Worm (Caenorhabditis elegans) whole organism, L4 larva: ENCODE data around the gene osm-11.

Experiments used
- D1046.2 ChIP-seq: fragments of 200-800 bp; sonication (Bioruptor generic); IDR thresholded peaks from 2 replicates; pipeline ENCODE4 v1.3.6; 2022; ENCODE audit warnings: missing genetic modification characterization, missing compliant biosample characterization
- F10B5.3 ChIP-seq: sonication (generic microtip); optimal IDR thresholded peaks from 2 replicates; lab custom pipeline; 2016; ENCODE audit warnings: mild to moderate bottlenecking, missing genetic modification characterization, missing compliant biosample characterization
- F44E2.7 ChIP-seq: fragments of 200-800 bp; sonication (Bioruptor generic); IDR thresholded peaks from 2 replicates; pipeline ENCODE4 v2.1.2; 2022; ENCODE audit warnings: missing genetic modification characterization, missing compliant biosample characterization
- T26A8.4 ChIP-seq: fragments of 200-800 bp; sonication (Bioruptor generic); IDR thresholded peaks from 2 replicates; pipeline ENCODE4 v1.3.6; 2022; ENCODE audit warnings: missing genetic modification characterization, missing compliant biosample characterization
- aha-1 ChIP-seq: fragments of 150-350 bp; peaks from one replicate; lab custom pipeline; 2014; ENCODE audit warnings: missing biosample characterization, missing genetic modification characterization
- aly-2 ChIP-seq: sonication (generic microtip); optimal IDR thresholded peaks from 2 replicates; lab custom pipeline; 2018; ENCODE audit warnings: missing biosample characterization, missing genetic modification characterization
- ama-1 ChIP-seq: fragments of 150-350 bp; optimal IDR thresholded peaks from 2 replicates; lab custom pipeline; 2014; ENCODE audit warnings: inconsistent platforms, mixed read lengths
- attf-4 ChIP-seq: sonication (generic microtip); optimal IDR thresholded peaks from 3 replicates; lab custom pipeline; 2017; ENCODE audit warnings: missing biosample characterization, missing genetic modification characterization
- ceh-32 ChIP-seq: sonication (generic microtip); optimal IDR thresholded peaks from 2 replicates; lab custom pipeline; 2016; ENCODE audit warnings: mild to moderate bottlenecking, missing genetic modification characterization, missing compliant biosample characterization; ENCODE audit not compliant: poor library complexity
- ceh-44 ChIP-seq: fragments of 200-800 bp; sonication (Bioruptor generic); IDR thresholded peaks from 2 replicates; pipeline ENCODE4 v1.3.6; 2022; ENCODE audit warnings: missing genetic modification reagents, missing genetic modification characterization, missing compliant biosample characterization
- ceh-62 ChIP-seq: sonication (generic microtip); optimal IDR thresholded peaks from 2 replicates; lab custom pipeline; 2017; ENCODE audit warnings: missing biosample characterization, missing genetic modification characterization
- ces-1 ChIP-seq: fragments of 150-350 bp; sonication (generic microtip); optimal IDR thresholded peaks from 4 replicates; lab custom pipeline; 2014; ENCODE audit warnings: missing biosample characterization, missing genetic modification reagents, missing genetic modification characterization
- ctbp-1 ChIP-seq: fragments of 200-800 bp; sonication (Bioruptor generic); IDR thresholded peaks from 2 replicates; pipeline ENCODE4 v1.3.6; 2022; ENCODE audit warnings: missing genetic modification reagents, missing genetic modification characterization, missing compliant biosample characterization
- daf-12 ChIP-seq: fragments of 150-350 bp; optimal IDR thresholded peaks from 2 replicates; lab custom pipeline; 2014; ENCODE audit warnings: missing biosample characterization, missing genetic modification reagents, missing genetic modification characterization
- daf-16 ChIP-seq, 3 experiments: sonication (generic microtip); optimal IDR thresholded peaks; 2 replicates each; lab custom pipeline; 2016 to 2017; ENCODE audit warnings: missing genetic modification characterization in 3 of 3, missing genetic modification reagents in 3 of 3, mild to moderate bottlenecking in 2 of 3, missing compliant biosample characterization in 2 of 3, missing biosample characterization in 1 of 3, moderate library complexity in 1 of 3
- daf-8 ChIP-seq: fragments of 200-800 bp; sonication (Bioruptor generic); IDR thresholded peaks from 2 replicates; pipeline ENCODE4 v1.3.6; 2022; ENCODE audit warnings: missing genetic modification characterization, missing compliant biosample characterization
- dmd-6 ChIP-seq: fragments of 200-800 bp; sonication (Bioruptor generic); IDR thresholded peaks from 2 replicates; pipeline ENCODE4 v1.3.6; 2022; ENCODE audit warnings: missing genetic modification reagents, missing genetic modification characterization, missing compliant biosample characterization
- duxl-1 ChIP-seq: sonication (generic microtip); optimal IDR thresholded peaks from 2 replicates; lab custom pipeline; 2016; ENCODE audit warnings: mild to moderate bottlenecking, missing genetic modification characterization, moderate library complexity, missing compliant biosample characterization; ENCODE audit not compliant: poor library complexity
- egl-27 ChIP-seq: sonication (generic microtip); optimal IDR thresholded peaks from 3 replicates; lab custom pipeline; 2017; ENCODE audit warnings: missing biosample characterization, missing genetic modification reagents, missing genetic modification characterization
- egl-43 ChIP-seq: fragments of 200-800 bp; sonication (Bioruptor generic); IDR thresholded peaks from 2 replicates; pipeline ENCODE4 v1.3.6; 2022; ENCODE audit warnings: missing genetic modification reagents, missing genetic modification characterization, missing compliant biosample characterization
- hlh-11 ChIP-seq: fragments of 200-800 bp; sonication (Bioruptor generic); optimal IDR thresholded peaks from 2 replicates; lab custom pipeline; 2018; ENCODE audit warnings: mild to moderate bottlenecking, missing genetic modification characterization, missing compliant biosample characterization
- hlh-30 ChIP-seq: sonication (generic microtip); optimal IDR thresholded peaks from 2 replicates; lab custom pipeline; 2017; ENCODE audit warnings: antibody characterized with exemption, mild to moderate bottlenecking, missing genetic modification characterization, missing compliant biosample characterization; ENCODE audit not compliant: insufficient read depth
- lin-1 ChIP-seq: fragments of 200-800 bp; sonication (Bioruptor generic); IDR thresholded peaks from 2 replicates; pipeline ENCODE4 v1.3.6; 2022; ENCODE audit warnings: missing genetic modification reagents, missing genetic modification characterization, missing compliant biosample characterization
- lin-13 ChIP-seq: fragments of 150-350 bp; optimal IDR thresholded peaks from 2 replicates; lab custom pipeline; 2014; ENCODE audit warnings: missing biosample characterization, missing genetic modification reagents, missing genetic modification characterization
- lin-38 ChIP-seq: fragments of 200-800 bp; sonication (Bioruptor generic); IDR thresholded peaks from 2 replicates; pipeline ENCODE4 v1.3.6; 2022; ENCODE audit warnings: missing genetic modification reagents, missing genetic modification characterization, missing compliant biosample characterization
- madf-9 ChIP-seq: fragments of 200-800 bp; sonication (Bioruptor generic); conservative IDR thresholded peaks from 2 replicates; pipeline ENCODE4 v1.3.6; 2022; ENCODE audit warnings: missing genetic modification reagents, missing genetic modification characterization, missing compliant biosample characterization
- mdt-29 ChIP-seq: fragments of 200-800 bp; sonication (Bioruptor generic); IDR thresholded peaks from 2 replicates; pipeline ENCODE4 v1.3.6; 2022; ENCODE audit warnings: missing genetic modification reagents, missing genetic modification characterization, missing compliant biosample characterization
- mep-1 ChIP-seq: fragments of 150-350 bp; sonication (generic microtip); optimal IDR thresholded peaks from 3 replicates; lab custom pipeline; 2014; ENCODE audit warnings: missing biosample characterization, missing genetic modification characterization
- mes-2 ChIP-seq: sonication (generic microtip); optimal IDR thresholded peaks from 2 replicates; lab custom pipeline; 2016; ENCODE audit warnings: missing genotype, mild to moderate bottlenecking, missing genetic modification characterization, missing compliant biosample characterization; ENCODE audit not compliant: poor library complexity, severe bottlenecking
- mxl-3 ChIP-seq: fragments of 200-800 bp; sonication (Bioruptor generic); optimal IDR thresholded peaks from 2 replicates; lab custom pipeline; 2018; ENCODE audit warnings: mild to moderate bottlenecking, missing genetic modification characterization, missing compliant biosample characterization
- nhr-102 ChIP-seq: sonication (generic microtip); optimal IDR thresholded peaks from 2 replicates; lab custom pipeline; 2016; ENCODE audit warnings: mild to moderate bottlenecking, missing genetic modification characterization, moderate library complexity, missing compliant biosample characterization
- nhr-11 ChIP-seq: fragments of 150-350 bp; optimal IDR thresholded peaks from 2 replicates; lab custom pipeline; 2014; ENCODE audit warnings: missing biosample characterization, missing genetic modification characterization
- nhr-111 ChIP-seq: fragments of 200-800 bp; sonication (Bioruptor generic); optimal IDR thresholded peaks from 2 replicates; lab custom pipeline; 2018; ENCODE audit warnings: mild to moderate bottlenecking, missing genetic modification characterization, missing compliant biosample characterization
- nhr-41 ChIP-seq: fragments of 200-800 bp; sonication (Bioruptor generic); IDR thresholded peaks from 2 replicates; pipeline ENCODE4 v1.3.6; 2022; ENCODE audit warnings: missing genetic modification reagents, missing genetic modification characterization, missing compliant biosample characterization
- nhr-42 ChIP-seq: fragments of 200-800 bp; sonication (Bioruptor generic); IDR thresholded peaks from 2 replicates; pipeline ENCODE4 v1.3.6; 2022; ENCODE audit warnings: missing genetic modification characterization, missing compliant biosample characterization
- pha-4 ChIP-seq, 2 experiments: fragments of 150-350 bp in 1 of 2; fragments of 200-800 bp in 1 of 2; sonication (Bioruptor generic) in 1 of 2; IDR thresholded peaks in 1 of 2; optimal IDR thresholded peaks in 1 of 2; 2 replicates each; pipeline versions ENCODE4 v1.3.6 to Lab custom; 2014 to 2022; ENCODE audit warnings: missing genetic modification characterization in 2 of 2, missing genetic modification reagents in 2 of 2, missing biosample characterization in 1 of 2, missing compliant biosample characterization in 1 of 2
- php-3 ChIP-seq: fragments of 200-800 bp; sonication (Bioruptor generic); IDR thresholded peaks from 2 replicates; pipeline ENCODE4 v1.3.6; 2022; ENCODE audit warnings: missing genetic modification reagents, missing genetic modification characterization, missing compliant biosample characterization
- pqm-1 ChIP-seq: sonication (generic microtip); optimal IDR thresholded peaks from 2 replicates; lab custom pipeline; 2017; ENCODE audit warnings: missing biosample characterization, missing genetic modification characterization
- sdz-12 ChIP-seq: fragments of 200-800 bp; sonication (Bioruptor generic); optimal IDR thresholded peaks from 2 replicates; lab custom pipeline; 2018; ENCODE audit warnings: mild to moderate bottlenecking, missing genetic modification characterization, missing compliant biosample characterization
- set-16 ChIP-seq: fragments of 200-800 bp; sonication (Bioruptor generic); IDR thresholded peaks from 2 replicates; pipeline ENCODE4 v1.3.6; 2022; ENCODE audit warnings: missing genetic modification reagents, missing genetic modification characterization, missing compliant biosample characterization
- skn-1 ChIP-seq: fragments of 150-350 bp; optimal IDR thresholded peaks from 2 replicates; lab custom pipeline; 2014; ENCODE audit warnings: missing biosample characterization, missing genetic modification characterization
- spr-3 ChIP-seq: fragments of 200-800 bp; sonication (Bioruptor generic); optimal IDR thresholded peaks from 2 replicates; lab custom pipeline; 2018; ENCODE audit warnings: mild to moderate bottlenecking, missing genetic modification characterization, missing compliant biosample characterization
- tag-97 ChIP-seq: fragments of 200-800 bp; sonication (Bioruptor generic); IDR thresholded peaks from 2 replicates; pipeline ENCODE4 v1.3.6; 2022; ENCODE audit warnings: missing genetic modification characterization, missing compliant biosample characterization
- tra-1 ChIP-seq: fragments of 200-800 bp; sonication (Bioruptor generic); IDR thresholded peaks from 2 replicates; pipeline ENCODE4 v1.3.6; 2022; ENCODE audit warnings: missing genetic modification reagents, missing genetic modification characterization, missing compliant biosample characterization
- unc-39 ChIP-seq: sonication (generic microtip); optimal IDR thresholded peaks from 2 replicates; lab custom pipeline; 2017; ENCODE audit warnings: missing biosample characterization, missing genetic modification characterization
- vab-7 ChIP-seq: fragments of 200-800 bp; sonication (Bioruptor generic); IDR thresholded peaks from 2 replicates; pipeline ENCODE4 v1.3.6; 2022; ENCODE audit warnings: missing genetic modification reagents, missing genetic modification characterization, missing compliant biosample characterization
- zip-11 ChIP-seq: fragments of 200-800 bp; sonication (Bioruptor generic); IDR thresholded peaks from 2 replicates; pipeline ENCODE4 v1.3.6; 2022; ENCODE audit warnings: missing genetic modification characterization, missing compliant biosample characterization
- ztf-11 ChIP-seq: fragments of 150-350 bp; optimal IDR thresholded peaks from 2 replicates; lab custom pipeline; 2014; ENCODE audit warnings: missing biosample characterization, missing genetic modification characterization

osm-11 gene

DNA sequence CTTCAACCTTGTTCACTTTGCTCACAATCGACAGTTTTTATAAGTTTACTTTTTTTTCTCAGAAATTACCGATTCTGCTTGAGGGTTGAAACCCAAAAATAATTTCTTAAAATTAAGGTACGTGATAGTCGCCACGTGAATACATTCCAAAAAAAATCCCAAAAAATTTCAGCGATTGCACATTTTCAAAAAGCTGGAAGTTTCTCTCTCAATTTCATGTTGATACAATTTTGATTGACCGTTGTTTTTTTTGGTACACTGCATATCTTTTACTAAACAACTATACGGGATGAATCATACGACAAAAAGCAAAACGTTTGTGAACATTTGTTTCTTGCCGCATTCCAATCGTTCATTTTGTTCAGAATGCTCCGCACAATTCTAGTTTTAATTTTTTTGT lies 17.0 kb upstream of the osm-11 start, which contains the start of gene C36E6.8:
C36E6.8 (plus strand) TSS at position 301 of the 400 bp plus-strand sequence.
- TF ChIP-seq dmd-6 (no peak), aha-1 (tag; lab: Kevin White, UChicago) (no peak), F44E2.7 (no peak), egl-43 (GFP tag; lab: Robert Waterston, UW) (no peak), php-3 (GFP tag; lab: Robert Waterston, UW) (no peak), tag-97 (no peak), ceh-62 (tag; lab: Kevin White, UChicago) (no peak), vab-7 (GFP tag; lab: Robert Waterston, UW) (no peak), mes-2 (no peak), skn-1 (tag; lab: Kevin White, UChicago) (no peak)

DNA sequence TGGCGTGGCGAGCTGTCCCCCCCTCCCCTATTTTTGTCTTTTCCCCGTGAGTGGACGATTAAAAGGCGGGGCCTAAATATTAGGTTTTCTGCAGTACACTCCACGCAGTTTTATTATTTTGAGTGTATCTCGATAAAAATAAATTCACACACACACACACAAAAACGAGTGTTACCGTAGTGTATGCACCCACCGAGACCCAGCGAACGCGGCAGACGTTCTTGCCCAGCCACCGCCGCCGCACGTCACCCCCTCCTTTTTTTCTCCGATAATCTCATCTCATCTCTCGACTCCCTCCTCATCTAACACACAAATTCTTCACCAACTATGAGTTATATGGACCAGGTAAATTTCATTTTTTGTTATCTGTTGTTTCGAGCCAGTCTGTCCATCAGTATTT lies 12.9 kb upstream of the osm-11 start, which contains the start of gene fubl-3:
fubl-3 (plus strand) TSS at position 212 of the 400 bp plus-strand sequence.
- TF ChIP-seq ceh-32 (tag; lab: Kevin White, UChicago), result no peak
- TF ChIP-seq lin-1 (GFP tag; lab: Robert Waterston, UW), result no peak
- no peak for TF ChIP-seq pha-4 (GFP tag; IDR thresholded peaks at IDR 0.05; lab: Robert Waterston, UW)
- no peak for TF ChIP-seq pha-4 (tag; optimal IDR thresholded peaks at IDR 0.05; lab: Kevin White, UChicago)
- no peak for TF ChIP-seq aly-2 (tag; lab: Kevin White, UChicago)
- TF ChIP-seq hlh-11 (tag; lab: Kevin White, UChicago), result peak; percentile 30
- no peak for TF ChIP-seq nhr-41 (GFP tag; lab: Robert Waterston, UW)
- peak; percentile 44; the same call in 1 of the 2 replicates for TF ChIP-seq dmd-6
- no peak for TF ChIP-seq egl-27 (tag; lab: Kevin White, UChicago)
- no peak for TF ChIP-seq daf-12 (tag; lab: Kevin White, UChicago)
- TF ChIP-seq ama-1 (lab: Kevin White, UChicago), result no peak
- no peak for TF ChIP-seq spr-3 (GFP tag; lab: Kevin White, UChicago)
- 0 out of 2 replicates have a peak, but pooled peaks have one; percentile 29 for TF ChIP-seq ctbp-1 (GFP tag; lab: Robert Waterston, UW)
- no peak for TF ChIP-seq duxl-1
- TF ChIP-seq madf-9, result 0 out of 2 replicates have a peak, but pooled peaks have one; percentile 16
- TF ChIP-seq D1046.2 (GFP tag; lab: Robert Waterston, UW), result peak; percentile 92
- no peak for TF ChIP-seq unc-39 (tag; lab: Kevin White, UChicago)
- peak; percentile 36 for TF ChIP-seq mep-1 (tag; lab: Kevin White, UChicago)
- TF ChIP-seq daf-16 (GFP tag; optimal IDR thresholded peaks at IDR 0.05; lab: Kevin White, UChicago), result no peak
- peak; percentile 18 for TF ChIP-seq daf-16 (tag; optimal IDR thresholded peaks at IDR 0.05; lab: Kevin White, UChicago)
- TF ChIP-seq ztf-11 (tag; lab: Kevin White, UChicago), result no peak
- TF ChIP-seq hlh-30 (tag; lab: Kevin White, UChicago), result peak; percentile 43
- no peak for TF ChIP-seq set-16
- no peak for TF ChIP-seq nhr-102 (tag; lab: Kevin White, UChicago)
- no peak for TF ChIP-seq lin-13 (GFP tag; lab: Kevin White, UChicago)
- peak; percentile 15 for TF ChIP-seq mxl-3 (GFP tag; lab: Kevin White, UChicago)
- TF ChIP-seq T26A8.4, result no peak
- no peak for TF ChIP-seq pqm-1
- no peak for TF ChIP-seq daf-8 (GFP tag; lab: Robert Waterston, UW)
- TF ChIP-seq vab-7 (GFP tag; lab: Robert Waterston, UW), result no peak
- no peak for TF ChIP-seq mdt-29 (GFP tag; lab: Robert Waterston, UW)
- no peak for TF ChIP-seq tra-1 (GFP tag; lab: Robert Waterston, UW)
- no peak for TF ChIP-seq F44E2.7
- no peak for TF ChIP-seq ceh-44
- TF ChIP-seq mes-2, result peak; percentile 54
- TF ChIP-seq attf-4 (tag; lab: Kevin White, UChicago), result no peak
- TF ChIP-seq F10B5.3 (tag; lab: Kevin White, UChicago), result no peak
- TF ChIP-seq lin-38 (GFP tag; lab: Robert Waterston, UW), result no peak
- TF ChIP-seq nhr-11 (tag; lab: Kevin White, UChicago), result peak; percentile 1
- no peak for TF ChIP-seq nhr-111 (GFP tag; lab: Kevin White, UChicago)
- TF ChIP-seq zip-11, result no peak
- TF ChIP-seq sdz-12 (GFP tag; lab: Kevin White, UChicago), result no peak
- no peak for TF ChIP-seq ces-1 (GFP tag; lab: Kevin White, UChicago)
- TF ChIP-seq aha-1 (tag; lab: Kevin White, UChicago), result peak; percentile 70
- TF ChIP-seq nhr-42, result 0 out of 2 replicates have a peak, but pooled peaks have one; percentile 16
